Worm (Caenorhabditis elegans) whole organism, young adult: Measurements from ENCODE around the gene srh-16.
A peak's percentile ranks its signal among the peaks of the same experiment; 100 is the strongest.

ENCODE experiments used
- B0019.2 ChIP-seq: fragments of 200-800 bp; sonication (Bioruptor generic); conservative IDR thresholded peaks from 2 replicates; pipeline ENCODE4 v1.3.6; 2022; ENCODE audit warnings: missing genetic modification reagents, missing genetic modification characterization, missing compliant biosample characterization
- B0035.1 ChIP-seq: sonication (generic microtip); optimal IDR thresholded peaks from 2 replicates; lab custom pipeline; 2016; ENCODE audit warnings: missing genetic modification characterization, mild to moderate bottlenecking, missing compliant biosample characterization, missing genotype, missing genetic modification reagents
- C17E4.6 ChIP-seq: fragments of 200-800 bp; sonication (Bioruptor generic); IDR thresholded peaks from 2 replicates; pipeline ENCODE4 v1.3.6; 2022; ENCODE audit warnings: missing genetic modification reagents, missing genetic modification characterization, missing compliant biosample characterization
- F22D6.2 ChIP-seq: sonication (generic microtip); optimal IDR thresholded peaks from 2 replicates; lab custom pipeline; 2016; ENCODE audit warnings: mild to moderate bottlenecking, missing genetic modification characterization, missing compliant biosample characterization
- F23B12.7 ChIP-seq: sonication (generic microtip); optimal IDR thresholded peaks from 2 replicates; lab custom pipeline; 2017; ENCODE audit warnings: missing genetic modification characterization, mild to moderate bottlenecking, missing compliant biosample characterization, antibody characterized with exemption, moderate library complexity; ENCODE audit not compliant: insufficient read depth
- F49E8.2 ChIP-seq: sonication (generic microtip); optimal IDR thresholded peaks from 3 replicates; lab custom pipeline; 2017; ENCODE audit warnings: missing genetic modification characterization, mild to moderate bottlenecking, missing compliant biosample characterization, antibody characterized with exemption, moderate library complexity; ENCODE audit not compliant: insufficient read depth
- F57A8.1 ChIP-seq: fragments of 200-800 bp; sonication (Bioruptor generic); optimal IDR thresholded peaks from 2 replicates; lab custom pipeline; 2018; ENCODE audit warnings: mild to moderate bottlenecking, missing genetic modification characterization, moderate library complexity, missing compliant biosample characterization
- atf-7 ChIP-seq: sonication (generic microtip); optimal IDR thresholded peaks from 2 replicates; lab custom pipeline; 2017; ENCODE audit warnings: mild to moderate bottlenecking, missing genetic modification characterization, missing compliant biosample characterization
- attf-3 ChIP-seq: fragments of 200-800 bp; sonication (Bioruptor generic); conservative IDR thresholded peaks from 2 replicates; pipeline ENCODE4 v1.3.6; 2022; ENCODE audit warnings: missing genetic modification reagents, missing genetic modification characterization, missing compliant biosample characterization
- attf-6 ChIP-seq: fragments of 200-800 bp; sonication (Bioruptor generic); IDR thresholded peaks from 2 replicates; pipeline ENCODE4 v1.3.6; 2022; ENCODE audit warnings: missing genetic modification reagents, missing genetic modification characterization, missing compliant biosample characterization
- ccch-3 ChIP-seq: fragments of 200-800 bp; sonication (Bioruptor generic); optimal IDR thresholded peaks from 2 replicates; lab custom pipeline; 2018; ENCODE audit warnings: mild to moderate bottlenecking, missing genetic modification characterization, missing compliant biosample characterization
- cebp-1 ChIP-seq, 2 experiments: fragments of 200-800 bp in 1 of 2; sonication (Bioruptor generic) in 1 of 2; sonication (generic microtip) in 1 of 2; IDR thresholded peaks in 1 of 2; optimal IDR thresholded peaks in 1 of 2; 2 replicates each; pipeline versions ENCODE4 v1.3.6 to Lab custom; 2017 to 2022; ENCODE audit warnings: missing compliant biosample characterization in 2 of 2, missing genetic modification characterization in 2 of 2, mild to moderate bottlenecking in 1 of 2, missing genetic modification reagents in 1 of 2, moderate library complexity in 1 of 2
- ceh-27 ChIP-seq: fragments of 200-800 bp; sonication (Bioruptor generic); optimal IDR thresholded peaks from 2 replicates; lab custom pipeline; 2018; ENCODE audit warnings: mild to moderate bottlenecking, missing genetic modification characterization, moderate library complexity, missing compliant biosample characterization
- ceh-79 ChIP-seq: sonication (generic microtip); optimal IDR thresholded peaks from 2 replicates; lab custom pipeline; 2017; ENCODE audit warnings: mild to moderate bottlenecking, missing genetic modification characterization, missing compliant biosample characterization
- die-1 ChIP-seq: sonication (generic microtip); optimal IDR thresholded peaks from 2 replicates; lab custom pipeline; 2016; ENCODE audit warnings: missing genotype, mild to moderate bottlenecking, missing genetic modification characterization, missing compliant biosample characterization
- dpff-1 ChIP-seq: sonication (generic microtip); optimal IDR thresholded peaks from 2 replicates; lab custom pipeline; 2017; ENCODE audit warnings: mild to moderate bottlenecking, missing genetic modification characterization, missing compliant biosample characterization
- dpl-1 ChIP-seq: fragments of 150-350 bp; optimal IDR thresholded peaks from 2 replicates; lab custom pipeline; 2014; ENCODE audit warnings: missing biosample characterization, missing genetic modification reagents, missing genetic modification characterization
- efl-1 ChIP-seq: fragments of 150-350 bp; optimal IDR thresholded peaks from 2 replicates; lab custom pipeline; 2014; ENCODE audit warnings: missing biosample characterization, missing genetic modification reagents, missing genetic modification characterization
- egl-18 ChIP-seq: fragments of 200-800 bp; sonication (Bioruptor generic); IDR thresholded peaks from 2 replicates; pipeline ENCODE4 v1.3.6; 2022; ENCODE audit warnings: missing genetic modification reagents, missing genetic modification characterization, missing compliant biosample characterization
- egl-44 ChIP-seq: fragments of 200-800 bp; sonication (Bioruptor generic); IDR thresholded peaks from 2 replicates; pipeline ENCODE4 v1.3.6; 2022; ENCODE audit warnings: missing genetic modification reagents, missing genetic modification characterization, missing compliant biosample characterization
- him-1 ChIP-seq: sonication (generic microtip); optimal IDR thresholded peaks from 2 replicates; lab custom pipeline; 2016; ENCODE audit warnings: missing genotype, missing genetic modification reagents, missing genetic modification characterization, missing compliant biosample characterization
- hlh-12 ChIP-seq: sonication (generic microtip); optimal IDR thresholded peaks from 2 replicates; lab custom pipeline; 2016; ENCODE audit warnings: missing genetic modification characterization, missing compliant biosample characterization
- hmg-20 ChIP-seq: fragments of 200-800 bp; sonication (Bioruptor generic); IDR thresholded peaks from 2 replicates; pipeline ENCODE4 v1.3.6; 2022; ENCODE audit warnings: missing genetic modification reagents, missing genetic modification characterization, missing compliant biosample characterization
- hrde-1 ChIP-seq: sonication (generic microtip); optimal IDR thresholded peaks from 2 replicates; lab custom pipeline; 2016; ENCODE audit warnings: missing genetic modification characterization, mild to moderate bottlenecking, missing compliant biosample characterization, moderate library complexity, missing genotype, missing genetic modification reagents, borderline replicate concordance
- hsf-1 ChIP-seq: fragments of 200-800 bp; sonication (Bioruptor generic); IDR thresholded peaks from 2 replicates; pipeline ENCODE4 v1.3.6; 2022; ENCODE audit warnings: missing genetic modification reagents, missing genetic modification characterization, missing compliant biosample characterization
- lag-1 ChIP-seq: fragments of 200-800 bp; sonication (Bioruptor generic); IDR thresholded peaks from 2 replicates; pipeline ENCODE4 v1.3.6; 2022; ENCODE audit warnings: missing genetic modification reagents, missing genetic modification characterization, missing compliant biosample characterization
- let-526 ChIP-seq: fragments of 200-800 bp; sonication (Bioruptor generic); IDR thresholded peaks from 2 replicates; pipeline ENCODE4 v1.3.6; 2022; ENCODE audit warnings: missing genetic modification reagents, missing genetic modification characterization, missing compliant biosample characterization
- lir-1 ChIP-seq: fragments of 200-800 bp; sonication (Bioruptor generic); conservative IDR thresholded peaks from 2 replicates; pipeline ENCODE4 v1.3.6; 2022; ENCODE audit warnings: missing genetic modification reagents, missing genetic modification characterization, missing compliant biosample characterization
- madf-10 ChIP-seq: sonication (generic microtip); optimal IDR thresholded peaks from 2 replicates; lab custom pipeline; 2016; ENCODE audit warnings: mild to moderate bottlenecking, missing genetic modification characterization, missing compliant biosample characterization
- madf-3 ChIP-seq: fragments of 200-800 bp; sonication (Bioruptor generic); IDR thresholded peaks from 2 replicates; pipeline ENCODE4 v1.3.6; 2022; ENCODE audit warnings: missing genetic modification reagents, missing genetic modification characterization, missing compliant biosample characterization
- nfya-2 ChIP-seq: fragments of 200-800 bp; sonication (Bioruptor generic); IDR thresholded peaks from 2 replicates; pipeline ENCODE4 v1.3.6; 2022; ENCODE audit warnings: missing genetic modification reagents, missing genetic modification characterization, missing compliant biosample characterization
- pbrm-1 ChIP-seq: fragments of 200-800 bp; sonication (Bioruptor generic); IDR thresholded peaks from 2 replicates; pipeline ENCODE4 v1.3.6; 2022; ENCODE audit warnings: missing genetic modification reagents, missing genetic modification characterization, missing compliant biosample characterization
- repo-1 ChIP-seq: sonication (generic microtip); optimal IDR thresholded peaks from 2 replicates; lab custom pipeline; 2017; ENCODE audit warnings: mild to moderate bottlenecking, missing genetic modification characterization, missing compliant biosample characterization
- sdz-38 ChIP-seq: sonication (generic microtip); optimal IDR thresholded peaks from 2 replicates; lab custom pipeline; 2016; ENCODE audit warnings: missing genotype, missing genetic modification characterization, missing compliant biosample characterization
- snpc-3.4 ChIP-seq: sonication (generic microtip); optimal IDR thresholded peaks from 2 replicates; lab custom pipeline; 2017; ENCODE audit warnings: missing genetic modification characterization, mild to moderate bottlenecking, missing compliant biosample characterization, antibody characterized with exemption, moderate library complexity, missing genotype, missing genetic modification reagents
- somi-1 ChIP-seq: fragments of 200-800 bp; sonication (Bioruptor generic); optimal IDR thresholded peaks from 2 replicates; lab custom pipeline; 2018; ENCODE audit warnings: mild to moderate bottlenecking, missing genetic modification characterization, missing compliant biosample characterization
- sptf-2 ChIP-seq: fragments of 200-800 bp; sonication (Bioruptor generic); optimal IDR thresholded peaks from 2 replicates; lab custom pipeline; 2018; ENCODE audit warnings: mild to moderate bottlenecking, missing genetic modification characterization, missing compliant biosample characterization
- tbp1 ChIP-seq: fragments of 200-800 bp; sonication (Bioruptor generic); optimal IDR thresholded peaks from 2 replicates; lab custom pipeline; 2018; ENCODE audit warnings: mild to moderate bottlenecking, missing genetic modification characterization, missing compliant biosample characterization
- tbx-9 ChIP-seq: sonication (generic microtip); optimal IDR thresholded peaks from 2 replicates; lab custom pipeline; 2016; ENCODE audit warnings: borderline replicate concordance, missing genetic modification characterization, inconsistent platforms, missing compliant biosample characterization
- unc-62 ChIP-seq: fragments of 150-350 bp; optimal IDR thresholded peaks from 2 replicates; lab custom pipeline; 2014; ENCODE audit warnings: missing biosample characterization, missing genetic modification reagents, missing genetic modification characterization
- xnd-1 ChIP-seq: sonication (generic microtip); optimal IDR thresholded peaks from 2 replicates; lab custom pipeline; 2016; ENCODE audit warnings: missing genotype, missing genetic modification reagents, missing genetic modification characterization, missing compliant biosample characterization
- zim-3 ChIP-seq: sonication (generic microtip); optimal IDR thresholded peaks from 2 replicates; lab custom pipeline; 2017; ENCODE audit warnings: mild to moderate bottlenecking, missing genetic modification characterization, moderate library complexity, missing compliant biosample characterization
- ztf-22 ChIP-seq: fragments of 200-800 bp; sonication (Bioruptor generic); optimal IDR thresholded peaks from 2 replicates; lab custom pipeline; 2018; ENCODE audit warnings: mild to moderate bottlenecking, missing genetic modification characterization, moderate library complexity, missing compliant biosample characterization
- ztf-25 ChIP-seq: fragments of 200-800 bp; sonication (Bioruptor generic); IDR thresholded peaks from 2 replicates; pipeline ENCODE4 v1.3.6; 2022; ENCODE audit warnings: missing genetic modification reagents, missing genetic modification characterization, missing compliant biosample characterization
- ztf-26 ChIP-seq: sonication (generic microtip); optimal IDR thresholded peaks from 2 replicates; lab custom pipeline; 2017; ENCODE audit warnings: missing genetic modification characterization, missing compliant biosample characterization
- ztf-3 ChIP-seq: fragments of 200-800 bp; sonication (Bioruptor generic); optimal IDR thresholded peaks from 2 replicates; lab custom pipeline; 2018; ENCODE audit warnings: mild to moderate bottlenecking, missing genetic modification characterization, missing compliant biosample characterization
- ztf-6 ChIP-seq: fragments of 200-800 bp; sonication (Bioruptor generic); IDR thresholded peaks from 2 replicates; pipeline ENCODE4 v1.3.6; 2022; ENCODE audit warnings: missing genetic modification reagents, missing genetic modification characterization, missing compliant biosample characterization

The srh-16 gene

DNA sequence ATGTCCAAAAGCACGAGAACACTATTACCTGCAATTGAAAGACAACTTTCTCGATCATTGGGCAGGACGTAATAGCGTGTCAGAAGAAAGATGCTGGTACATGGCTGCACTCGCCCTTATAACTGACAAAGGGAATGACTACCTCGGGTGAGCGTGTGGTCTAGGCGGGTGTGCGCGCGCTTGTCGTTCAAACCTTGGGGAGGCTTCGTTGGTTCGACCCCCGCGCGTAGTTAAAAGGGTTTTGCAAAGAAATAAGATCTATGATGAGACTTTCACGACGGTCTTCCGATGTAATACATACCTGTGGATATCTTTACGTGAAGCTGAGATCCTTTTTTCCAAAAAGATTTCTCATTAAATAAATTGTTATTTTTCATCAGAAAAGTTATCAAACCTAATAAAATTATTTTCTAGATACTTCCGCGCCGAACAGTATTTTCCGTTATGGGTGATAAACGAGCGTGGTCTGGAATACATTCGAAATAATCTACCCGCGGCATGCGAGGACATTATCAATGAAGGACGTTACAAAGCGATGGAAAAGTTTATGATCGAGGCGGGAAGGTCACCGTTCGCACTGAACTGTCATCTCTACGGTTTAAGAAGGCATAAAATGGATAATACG, 11.9 kb downstream of the srh-16 start (continued):
- peak; percentile 84 for TF ChIP-seq attf-3 (GFP tag; lab: Robert Waterston, UW)
- peak; percentile 97 for TF ChIP-seq nfya-2
- peak; percentile 91 for TF ChIP-seq snpc-3.4 (tag; lab: Kevin White, UChicago)
- peak; percentile 80 for TF ChIP-seq F49E8.2 (tag; lab: Kevin White, UChicago)
- peak; percentile 99 for TF ChIP-seq lag-1 (GFP tag; lab: Robert Waterston, UW)
- TF ChIP-seq F22D6.2 (tag; lab: Kevin White, UChicago): peak; percentile 90
- TF ChIP-seq dpl-1 (GFP tag; lab: Kevin White, UChicago): peak; percentile 44
- peak; percentile 98 for TF ChIP-seq ccch-3 (GFP tag; lab: Kevin White, UChicago)
- peak; percentile 99 for TF ChIP-seq tbx-9 (tag; lab: Kevin White, UChicago)
- peak; percentile 90 for TF ChIP-seq pbrm-1 (GFP tag; lab: Robert Waterston, UW)
- peak; percentile 99 for TF ChIP-seq zim-3 (tag; lab: Kevin White, UChicago)
- TF ChIP-seq C17E4.6 (GFP tag; lab: Robert Waterston, UW): peak; percentile 96
- TF ChIP-seq B0035.1 (tag; lab: Kevin White, UChicago): peak; percentile 96
- peak; percentile 92 for TF ChIP-seq hlh-12
- peak; percentile 99 for TF ChIP-seq him-1
- peak; percentile 76 for TF ChIP-seq sdz-38
- peak; percentile 100 for TF ChIP-seq F57A8.1
- peak; percentile 96 for TF ChIP-seq tbp1
- TF ChIP-seq die-1: peak; percentile 99
- peak; percentile 99 for TF ChIP-seq repo-1 (tag; lab: Kevin White, UChicago)
- peak; percentile 89 for TF ChIP-seq B0019.2 (GFP tag; lab: Robert Waterston, UW)
- peak; percentile 95 for TF ChIP-seq ztf-26 (tag; lab: Kevin White, UChicago)
- peak; percentile 95 for TF ChIP-seq F23B12.7 (tag; lab: Kevin White, UChicago)
- TF ChIP-seq hsf-1 (GFP tag; lab: Robert Waterston, UW): peak; percentile 88
- peak; percentile 100 for TF ChIP-seq ceh-79 (tag; lab: Kevin White, UChicago)
- peak; percentile 93 for TF ChIP-seq madf-10 (tag; lab: Kevin White, UChicago)
- peak; percentile 87 for TF ChIP-seq ztf-3 (GFP tag; lab: Kevin White, UChicago)
- TF ChIP-seq efl-1 (GFP tag; lab: Kevin White, UChicago): peak; percentile 49
- TF ChIP-seq ztf-25 (GFP tag; lab: Robert Waterston, UW): peak; percentile 98
- TF ChIP-seq atf-7 (tag; lab: Kevin White, UChicago): peak; percentile 97
- TF ChIP-seq unc-62 (GFP tag; lab: Kevin White, UChicago): no peak
- peak; percentile 99 for TF ChIP-seq egl-44 (GFP tag; lab: Robert Waterston, UW)
- TF ChIP-seq madf-3 (GFP tag; lab: Robert Waterston, UW): peak; percentile 95
- peak; percentile 92 for TF ChIP-seq attf-6 (GFP tag; lab: Robert Waterston, UW)
- peak; percentile 96 for TF ChIP-seq ztf-22 (GFP tag; lab: Kevin White, UChicago)
- peak; percentile 99 for TF ChIP-seq ceh-27 (GFP tag; lab: Kevin White, UChicago)
- peak; percentile 96 for TF ChIP-seq somi-1 (GFP tag; lab: Kevin White, UChicago)
- peak; percentile 100 for TF ChIP-seq sptf-2
- peak; percentile 97 for TF ChIP-seq let-526 (GFP tag; lab: Robert Waterston, UW)
- TF ChIP-seq hrde-1: peak; percentile 98
- peak; percentile 78; the same call in 1 of the 2 replicates for TF ChIP-seq lir-1 (GFP tag; lab: Robert Waterston, UW)
- TF ChIP-seq egl-18 (GFP tag; lab: Robert Waterston, UW): peak; percentile 99
- peak; percentile 50 for TF ChIP-seq xnd-1 (tag; lab: Kevin White, UChicago)
- peak; percentile 95 for TF ChIP-seq ztf-6
- peak; percentile 96 for TF ChIP-seq hmg-20 (GFP tag; lab: Robert Waterston, UW)
- TF ChIP-seq dpff-1: peak; percentile 99
- TF ChIP-seq cebp-1 (GFP tag; IDR thresholded peaks at IDR 0.05; lab: Robert Waterston, UW): peak; percentile 87
- TF ChIP-seq cebp-1 (tag; optimal IDR thresholded peaks at IDR 0.05; lab: Kevin White, UChicago): peak; percentile 94
